Fruit fly (Drosophila melanogaster) whole organism: ENCODE results near the gene asl.

ENCODE experiments used
- CG8478 ChIP-seq: fragments of >200 bp; optimal IDR thresholded peaks from 2 replicates; lab custom pipeline; 2018; ENCODE audit warnings: inconsistent platforms
- Dll ChIP-seq: fragments of >200 bp; optimal IDR thresholded peaks from 2 replicates; lab custom pipeline; 2017
- EcR ChIP-seq, 2 experiments: fragments of >200 bp; optimal IDR thresholded peaks; 2 replicates each; lab custom pipeline; 2017; ENCODE audit warnings: missing biosample characterization in 2 of 2, missing genetic modification characterization in 2 of 2, missing genetic modification reagents in 2 of 2
- pan ChIP-seq: fragments of >200 bp; optimal IDR thresholded peaks from 2 replicates; lab custom pipeline; 2017
- psq ChIP-seq: fragments of >200 bp; optimal IDR thresholded peaks from 2 replicates; lab custom pipeline; 2017
- usp ChIP-seq: fragments of >200 bp; optimal IDR thresholded peaks from 2 replicates; lab custom pipeline; 2017; ENCODE audit warnings: missing biosample characterization, missing genetic modification characterization, mixed read lengths

dm6 chr3R:5568590-5568989 is 37.8 kb downstream of the asl start, which contains the start of the genes CG2931 and Rheb:
- TF ChIP-seq psq (lab: Kevin White, UChicago) (no peak), CG8478 (lab: Kevin White, UChicago) (no peak), Dll (lab: Kevin White, UChicago) (no peak), usp (no peak), pan (lab: Kevin White, UChicago) (no peak), EcR (GFP tag; optimal IDR thresholded peaks at IDR 0.05; lab: Kevin White, UChicago) (no peak)
